Worm (Caenorhabditis elegans) whole organism, L4 larva: ENCODE measurements around the gene let-716.

Experiments
- D1046.2 ChIP-seq: fragments of 200-800 bp; sonication (Bioruptor generic); IDR thresholded peaks from 2 replicates; pipeline ENCODE4 v1.3.6; 2022; ENCODE audit warnings: missing genetic modification characterization, missing compliant biosample characterization
- F10B5.3 ChIP-seq: sonication (generic microtip); optimal IDR thresholded peaks from 2 replicates; lab custom pipeline; 2016; ENCODE audit warnings: mild to moderate bottlenecking, missing genetic modification characterization, missing compliant biosample characterization
- F26F4.8 ChIP-seq: fragments of 200-800 bp; sonication (Bioruptor generic); conservative IDR thresholded peaks from 2 replicates; pipeline ENCODE4 v1.3.6; 2022; ENCODE audit warnings: missing genetic modification characterization, missing compliant biosample characterization
- Y5F2A.4 ChIP-seq: fragments of 200-800 bp; sonication (Bioruptor generic); optimal IDR thresholded peaks from 2 replicates; lab custom pipeline; 2018; ENCODE audit warnings: mild to moderate bottlenecking, missing genetic modification characterization, missing compliant biosample characterization
- ZK337.2 ChIP-seq: fragments of 200-800 bp; sonication (Bioruptor generic); IDR thresholded peaks from 2 replicates; pipeline ENCODE4 v1.3.6; 2022; ENCODE audit warnings: missing genetic modification reagents, missing genetic modification characterization, missing compliant biosample characterization
- ZK546.5 ChIP-seq, 2 experiments: sonication (generic microtip); optimal IDR thresholded peaks; 2 replicates each; lab custom pipeline; 2017; ENCODE audit warnings: missing biosample characterization in 2 of 2, missing genetic modification characterization in 2 of 2
- aha-1 ChIP-seq: fragments of 150-350 bp; peaks from one replicate; lab custom pipeline; 2014; ENCODE audit warnings: missing biosample characterization, missing genetic modification characterization
- aly-2 ChIP-seq: sonication (generic microtip); optimal IDR thresholded peaks from 2 replicates; lab custom pipeline; 2018; ENCODE audit warnings: missing biosample characterization, missing genetic modification characterization
- attf-4 ChIP-seq: sonication (generic microtip); optimal IDR thresholded peaks from 3 replicates; lab custom pipeline; 2017; ENCODE audit warnings: missing biosample characterization, missing genetic modification characterization
- ceh-20 ChIP-seq: fragments of 200-800 bp; sonication (Bioruptor generic); IDR thresholded peaks from 2 replicates; pipeline ENCODE4 v1.3.6; 2022; ENCODE audit warnings: missing genetic modification reagents, missing genetic modification characterization, missing compliant biosample characterization
- ceh-44 ChIP-seq: fragments of 200-800 bp; sonication (Bioruptor generic); IDR thresholded peaks from 2 replicates; pipeline ENCODE4 v1.3.6; 2022; ENCODE audit warnings: missing genetic modification reagents, missing genetic modification characterization, missing compliant biosample characterization
- ces-1 ChIP-seq: fragments of 150-350 bp; sonication (generic microtip); optimal IDR thresholded peaks from 4 replicates; lab custom pipeline; 2014; ENCODE audit warnings: missing biosample characterization, missing genetic modification reagents, missing genetic modification characterization
- cey-2 ChIP-seq: sonication (generic microtip); optimal IDR thresholded peaks from 3 replicates; lab custom pipeline; 2017; ENCODE audit warnings: missing genetic modification characterization, mild to moderate bottlenecking, missing compliant biosample characterization, antibody characterized with exemption, borderline replicate concordance; ENCODE audit not compliant: insufficient read depth
- daf-12 ChIP-seq: fragments of 150-350 bp; optimal IDR thresholded peaks from 2 replicates; lab custom pipeline; 2014; ENCODE audit warnings: missing biosample characterization, missing genetic modification reagents, missing genetic modification characterization
- daf-16 ChIP-seq, 3 experiments: sonication (generic microtip); optimal IDR thresholded peaks; 2 replicates each; lab custom pipeline; 2016 to 2017; ENCODE audit warnings: missing genetic modification characterization in 3 of 3, missing genetic modification reagents in 3 of 3, mild to moderate bottlenecking in 2 of 3, missing compliant biosample characterization in 2 of 3, missing biosample characterization in 1 of 3, moderate library complexity in 1 of 3
- dmd-6 ChIP-seq: fragments of 200-800 bp; sonication (Bioruptor generic); IDR thresholded peaks from 2 replicates; pipeline ENCODE4 v1.3.6; 2022; ENCODE audit warnings: missing genetic modification reagents, missing genetic modification characterization, missing compliant biosample characterization
- dmd-8 ChIP-seq: fragments of 200-800 bp; sonication (Bioruptor generic); IDR thresholded peaks from 2 replicates; pipeline ENCODE4 v1.3.6; 2022; ENCODE audit warnings: missing genetic modification characterization, missing compliant biosample characterization
- dpl-1 ChIP-seq: fragments of 150-350 bp; optimal IDR thresholded peaks from 2 replicates; lab custom pipeline; 2014; ENCODE audit warnings: missing biosample characterization, missing genetic modification reagents, missing genetic modification characterization
- dve-1 ChIP-seq: sonication (generic microtip); optimal IDR thresholded peaks from 2 replicates; lab custom pipeline; 2017; ENCODE audit warnings: antibody characterized with exemption, mild to moderate bottlenecking, missing genetic modification characterization, missing compliant biosample characterization; ENCODE audit not compliant: insufficient read depth
- fkh-10 ChIP-seq: fragments of 150-350 bp; optimal IDR thresholded peaks from 2 replicates; lab custom pipeline; 2014; ENCODE audit warnings: missing biosample characterization, missing genetic modification reagents, missing genetic modification characterization
- hif-1 ChIP-seq, 2 experiments: sonication (generic microtip); optimal IDR thresholded peaks; 2 replicates each; lab custom pipeline; 2016 to 2017; ENCODE audit warnings: missing compliant biosample characterization in 2 of 2, missing genetic modification characterization in 2 of 2, missing genetic modification reagents in 2 of 2, missing genotype in 2 of 2, mild to moderate bottlenecking in 1 of 2
- hlh-11 ChIP-seq: fragments of 200-800 bp; sonication (Bioruptor generic); optimal IDR thresholded peaks from 2 replicates; lab custom pipeline; 2018; ENCODE audit warnings: mild to moderate bottlenecking, missing genetic modification characterization, missing compliant biosample characterization
- hlh-30 ChIP-seq: sonication (generic microtip); optimal IDR thresholded peaks from 2 replicates; lab custom pipeline; 2017; ENCODE audit warnings: antibody characterized with exemption, mild to moderate bottlenecking, missing genetic modification characterization, missing compliant biosample characterization; ENCODE audit not compliant: insufficient read depth
- jun-1 ChIP-seq: fragments of 150-350 bp; optimal IDR thresholded peaks from 2 replicates; lab custom pipeline; 2014; ENCODE audit warnings: missing biosample characterization, missing genetic modification reagents, missing genetic modification characterization
- lin-1 ChIP-seq: fragments of 200-800 bp; sonication (Bioruptor generic); IDR thresholded peaks from 2 replicates; pipeline ENCODE4 v1.3.6; 2022; ENCODE audit warnings: missing genetic modification reagents, missing genetic modification characterization, missing compliant biosample characterization
- lin-13 ChIP-seq: fragments of 150-350 bp; optimal IDR thresholded peaks from 2 replicates; lab custom pipeline; 2014; ENCODE audit warnings: missing biosample characterization, missing genetic modification reagents, missing genetic modification characterization
- lsy-2 ChIP-seq, 2 experiments: fragments of 150-350 bp in 1 of 2; sonication (generic microtip) in 1 of 2; optimal IDR thresholded peaks; 2 replicates each; lab custom pipeline; 2014 to 2017; ENCODE audit warnings: missing biosample characterization in 2 of 2, missing genetic modification characterization in 2 of 2
- madf-5 ChIP-seq, 2 experiments: fragments of 200-800 bp; sonication (Bioruptor generic); IDR thresholded peaks; 2 replicates each; pipeline ENCODE4 v1.3.6; 2022; ENCODE audit warnings: missing compliant biosample characterization in 2 of 2, missing genetic modification characterization in 2 of 2
- madf-9 ChIP-seq: fragments of 200-800 bp; sonication (Bioruptor generic); conservative IDR thresholded peaks from 2 replicates; pipeline ENCODE4 v1.3.6; 2022; ENCODE audit warnings: missing genetic modification reagents, missing genetic modification characterization, missing compliant biosample characterization
- mdl-1 ChIP-seq, 2 experiments: fragments of 150-350 bp in 1 of 2; sonication (generic microtip) in 1 of 2; optimal IDR thresholded peaks; 2 replicates each; lab custom pipeline; 2014 to 2017; ENCODE audit warnings: missing biosample characterization in 2 of 2, missing genetic modification characterization in 2 of 2
- mxl-3 ChIP-seq: fragments of 200-800 bp; sonication (Bioruptor generic); optimal IDR thresholded peaks from 2 replicates; lab custom pipeline; 2018; ENCODE audit warnings: mild to moderate bottlenecking, missing genetic modification characterization, missing compliant biosample characterization
- nhr-102 ChIP-seq: sonication (generic microtip); optimal IDR thresholded peaks from 2 replicates; lab custom pipeline; 2016; ENCODE audit warnings: mild to moderate bottlenecking, missing genetic modification characterization, moderate library complexity, missing compliant biosample characterization
- nhr-11 ChIP-seq: fragments of 150-350 bp; optimal IDR thresholded peaks from 2 replicates; lab custom pipeline; 2014; ENCODE audit warnings: missing biosample characterization, missing genetic modification characterization
- nhr-25 ChIP-seq: sonication (generic microtip); optimal IDR thresholded peaks from 2 replicates; lab custom pipeline; 2017; ENCODE audit warnings: missing genetic modification characterization, mild to moderate bottlenecking, missing compliant biosample characterization, antibody characterized with exemption, moderate library complexity, borderline replicate concordance; ENCODE audit not compliant: insufficient read depth
- nhr-28 ChIP-seq: fragments of 150-350 bp; optimal IDR thresholded peaks from 2 replicates; lab custom pipeline; 2014; ENCODE audit warnings: missing biosample characterization, missing genetic modification characterization
- nhr-41 ChIP-seq: fragments of 200-800 bp; sonication (Bioruptor generic); IDR thresholded peaks from 2 replicates; pipeline ENCODE4 v1.3.6; 2022; ENCODE audit warnings: missing genetic modification reagents, missing genetic modification characterization, missing compliant biosample characterization
- nhr-48 ChIP-seq: sonication (generic microtip); optimal IDR thresholded peaks from 2 replicates; lab custom pipeline; 2016; ENCODE audit warnings: mild to moderate bottlenecking, missing genetic modification characterization, missing compliant biosample characterization
- nhr-77 ChIP-seq: fragments of 150-350 bp; optimal IDR thresholded peaks from 2 replicates; lab custom pipeline; 2014; ENCODE audit warnings: missing biosample characterization, missing genetic modification characterization
- pqm-1 ChIP-seq: sonication (generic microtip); optimal IDR thresholded peaks from 2 replicates; lab custom pipeline; 2017; ENCODE audit warnings: missing biosample characterization, missing genetic modification characterization
- spr-1 ChIP-seq: sonication (generic microtip); optimal IDR thresholded peaks from 2 replicates; lab custom pipeline; 2016; ENCODE audit warnings: mild to moderate bottlenecking, missing genetic modification characterization, missing compliant biosample characterization
- tra-1 ChIP-seq: fragments of 200-800 bp; sonication (Bioruptor generic); IDR thresholded peaks from 2 replicates; pipeline ENCODE4 v1.3.6; 2022; ENCODE audit warnings: missing genetic modification reagents, missing genetic modification characterization, missing compliant biosample characterization
- unc-62 ChIP-seq, 3 experiments: fragments of 150-350 bp in 1 of 3; sonication (generic microtip); optimal IDR thresholded peaks in 2 of 3; peaks in 1 of 3; 1 replicate in 1 of 3; 2 replicates in 2 of 3; lab custom pipeline; 2014 to 2017; ENCODE audit warnings: missing biosample characterization in 3 of 3, missing genetic modification characterization in 3 of 3, missing genetic modification reagents in 3 of 3, missing genotype in 1 of 3
- zfp-3 ChIP-seq: fragments of 200-800 bp; sonication (Bioruptor generic); conservative IDR thresholded peaks from 2 replicates; pipeline ENCODE4 v1.3.6; 2022; ENCODE audit warnings: missing genetic modification reagents, missing genetic modification characterization, missing compliant biosample characterization
- zip-11 ChIP-seq: fragments of 200-800 bp; sonication (Bioruptor generic); IDR thresholded peaks from 2 replicates; pipeline ENCODE4 v1.3.6; 2022; ENCODE audit warnings: missing genetic modification characterization, missing compliant biosample characterization

Gene let-716

DNA sequence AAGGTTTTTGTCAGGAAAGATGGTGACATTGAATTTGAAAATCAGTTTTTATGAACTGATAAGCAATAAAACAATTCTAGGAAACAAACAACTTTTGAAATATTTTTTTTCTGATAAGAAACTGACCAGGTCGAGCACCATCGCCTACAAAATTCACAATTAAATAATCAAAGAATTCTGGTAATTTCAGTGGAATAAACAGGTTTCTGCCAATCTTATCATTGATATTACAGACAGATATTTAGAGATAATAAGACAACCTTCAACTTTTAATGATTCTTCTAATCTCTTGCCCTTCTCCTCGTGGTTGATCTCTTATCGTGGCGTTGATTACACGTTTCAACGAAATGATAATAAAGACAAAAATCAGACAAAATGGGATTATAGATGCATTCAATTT is 13.0 kb downstream of the let-716 start:
- TF ChIP-seq ceh-20 (GFP tag; lab: Robert Waterston, UW) (peak; percentile 34; the same call in 1 of the 2 replicates), nhr-77 (tag; lab: Kevin White, UChicago) (peak; percentile 31), jun-1 (tag; lab: Kevin White, UChicago) (no peak), nhr-25 (no peak), dmd-6 (peak; percentile 86), nhr-102 (tag; lab: Kevin White, UChicago) (peak; percentile 80), lin-13 (GFP tag; lab: Kevin White, UChicago) (no peak), F10B5.3 (no peak), lsy-2 (tag; optimal IDR thresholded peaks at IDR 0.05; lab: Kevin White, UChicago) (peak in 1 of 2 experiments; percentile 33), hlh-30 (peak; percentile 6), nhr-41 (GFP tag; lab: Robert Waterston, UW) (no peak), dve-1 (tag; lab: Kevin White, UChicago) (peak; percentile 78), mxl-3 (GFP tag; lab: Kevin White, UChicago) (peak; percentile 88), ceh-44 (no peak), attf-4 (tag; lab: Kevin White, UChicago) (no peak), fkh-10 (GFP tag; lab: Kevin White, UChicago) (no peak), lin-1 (GFP tag; lab: Robert Waterston, UW) (peak; percentile 76), cey-2 (tag; lab: Kevin White, UChicago) (peak; percentile 20), nhr-28 (peak; percentile 59), daf-16 (GFP tag; optimal IDR thresholded peaks at IDR 0.05; lab: Kevin White, UChicago) (peak in 1 of 2 experiments; percentile 57), daf-16 (tag; optimal IDR thresholded peaks at IDR 0.05; lab: Kevin White, UChicago) (peak; percentile 95), ZK337.2 (GFP tag; lab: Robert Waterston, UW) (no peak), zip-11 (GFP tag; lab: Robert Waterston, UW) (no peak), mdl-1 (tag; optimal IDR thresholded peaks at IDR 0.05; lab: Kevin White, UChicago) (peak in 1 of 2 experiments; percentile 76), spr-1 (tag; lab: Kevin White, UChicago) (no peak), nhr-48 (tag; lab: Kevin White, UChicago) (peak; percentile 76), madf-9 (GFP tag; lab: Robert Waterston, UW) (no peak), dpl-1 (GFP tag; lab: Kevin White, UChicago) (no peak), hlh-11 (tag; lab: Kevin White, UChicago) (peak; percentile 87), unc-62 (GFP tag; optimal IDR thresholded peaks at IDR 0.05 in 1 of 2; lab: Kevin White, UChicago) (peak in 1 of 2 experiments; percentile 72), unc-62 (tag; optimal IDR thresholded peaks at IDR 0.05; lab: Kevin White, UChicago) (no peak), pqm-1 (tag; lab: Kevin White, UChicago) (peak; percentile 79), madf-5 (GFP tag; IDR thresholded peaks at IDR 0.05; lab: Robert Waterston, UW) (no peak)

- TF ChIP-seq aha-1 (tag; lab: Kevin White, UChicago) (peak; percentile 65), ces-1 (no peak), nhr-11 (tag; lab: Kevin White, UChicago) (peak; percentile 63), daf-16 (GFP tag; optimal IDR thresholded peaks at IDR 0.05; lab: Kevin White, UChicago) (peak in 1 of 2 experiments; percentile 72), daf-16 (tag; optimal IDR thresholded peaks at IDR 0.05; lab: Kevin White, UChicago) (no peak)
Observed at ce11 chrIII:6398124-6398523, 14.8 kb downstream of the let-716 start.

ce11 chrIII:6399424-6399823 is 16.1 kb downstream of the let-716 start:
- TF ChIP-seq pqm-1 (tag; lab: Kevin White, UChicago): no peak
- TF ChIP-seq fkh-10 (GFP tag; lab: Kevin White, UChicago): peak; percentile 73

ce11 chrIII:6402346-6402745 is 19.0 kb downstream of the let-716 start:
- TF ChIP-seq aly-2 (tag; lab: Kevin White, UChicago): no peak
- TF ChIP-seq tra-1 (GFP tag; lab: Robert Waterston, UW): no peak
- no peak for TF ChIP-seq hif-1 (tag; optimal IDR thresholded peaks at IDR 0.05; lab: Kevin White, UChicago)
- TF ChIP-seq D1046.2 (GFP tag; lab: Robert Waterston, UW): no peak
- TF ChIP-seq F26F4.8 (GFP tag; lab: Robert Waterston, UW): no peak
- TF ChIP-seq daf-12: no peak
- TF ChIP-seq dmd-8 (GFP tag; lab: Robert Waterston, UW): no peak
- TF ChIP-seq ZK546.5 (tag; optimal IDR thresholded peaks at IDR 0.05; lab: Kevin White, UChicago): no peak
- TF ChIP-seq Y5F2A.4: no peak
- no peak for TF ChIP-seq pqm-1 (tag; lab: Kevin White, UChicago)
- no peak for TF ChIP-seq spr-1 (tag; lab: Kevin White, UChicago)
- no peak for TF ChIP-seq ceh-44
- no peak for TF ChIP-seq zfp-3 (GFP tag; lab: Robert Waterston, UW)
- TF ChIP-seq jun-1 (tag; lab: Kevin White, UChicago): no peak
- TF ChIP-seq unc-62 (GFP tag; optimal IDR thresholded peaks at IDR 0.05 in 1 of 2; lab: Kevin White, UChicago): peak in 1 of 2 experiments; percentile 74
- no peak for TF ChIP-seq unc-62 (tag; optimal IDR thresholded peaks at IDR 0.05; lab: Kevin White, UChicago)
